Worm (Caenorhabditis elegans): ENCODE data around the gene nphp-4.

DNA sequence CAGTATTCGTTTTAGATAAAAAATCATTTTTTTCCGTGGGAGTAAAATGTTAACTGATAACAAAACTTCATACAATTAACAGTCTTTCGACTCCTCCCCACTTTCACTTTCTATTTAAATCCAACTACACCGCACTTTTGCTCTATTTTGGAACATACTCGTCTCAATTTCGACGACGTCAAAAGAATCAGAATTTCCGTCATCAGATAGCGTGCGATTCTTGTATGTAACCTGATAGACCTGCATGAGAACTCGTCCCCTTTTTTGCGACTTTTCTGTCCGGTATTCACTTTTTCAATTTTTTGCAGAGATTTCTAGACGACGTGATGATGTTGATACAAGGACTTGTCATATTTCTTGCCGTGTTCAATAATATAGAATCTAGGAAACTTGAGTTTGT is 10.2 kb downstream of the nphp-4 start, which contains the start of gene pho-8:
- TF ChIP-seq dpl-1 (GFP tag; optimal IDR thresholded peaks at IDR 0.05) = no peak
- TF ChIP-seq skn-1 (tag; optimal IDR thresholded peaks at IDR 0.05) = no peak
- no peak for TF ChIP-seq mdl-1 (tag; optimal IDR thresholded peaks at IDR 0.05)
- no peak for TF ChIP-seq aly-2 (tag; optimal IDR thresholded peaks at IDR 0.05)
- no peak for TF ChIP-seq lsy-2 (tag; optimal IDR thresholded peaks at IDR 0.05)
- TF ChIP-seq set-16 (GFP tag; IDR thresholded peaks at IDR 0.05) = no peak
- TF ChIP-seq fos-1 (tag; optimal IDR thresholded peaks at IDR 0.05) = no peak
- TF ChIP-seq dmd-8 (GFP tag; IDR thresholded peaks at IDR 0.05) = no peak
